Worm (Caenorhabditis elegans) whole organism, late embryonic: ENCODE measurements around the gene alh-1.

ENCODE experiments used
- fkh-10 ChIP-seq: fragments of 150-350 bp; optimal IDR thresholded peaks from 2 replicates; lab custom pipeline; 2014; ENCODE audit warnings: missing biosample characterization, missing genetic modification reagents, missing genetic modification characterization
- pag-3 ChIP-seq: sonication (generic microtip); optimal IDR thresholded peaks from 2 replicates; lab custom pipeline; 2016; ENCODE audit warnings: missing compliant biosample characterization, missing genetic modification characterization, borderline replicate concordance

ce11 chrIII:5125759-5126158, 48.2 kb downstream of the alh-1 start:
- TF ChIP-seq fkh-10 (GFP tag; lab: Kevin White, UChicago) (no peak), pag-3 (tag; lab: Kevin White, UChicago) (no peak)
